Fruit fly (Drosophila melanogaster) whole organism, embryonic: ENCODE data around the gene r2d2.

Experiments
- Atf-2 ChIP-seq: fragments of 200-800 bp; sonication (Bioruptor generic); optimal IDR thresholded peaks from 2 replicates; lab custom pipeline; 2016; ENCODE audit warnings: missing biosample characterization, missing genetic modification characterization
- Bdp1 ChIP-seq: fragments of 200-800 bp; sonication (Bioruptor generic); optimal IDR thresholded peaks from 3 replicates; lab custom pipeline; 2016; ENCODE audit warnings: missing biosample characterization, missing genetic modification characterization
- CG10979 ChIP-seq: fragments of 200-800 bp; sonication (Bioruptor generic); optimal IDR thresholded peaks from 2 replicates; lab custom pipeline; 2018; ENCODE audit warnings: missing biosample characterization, mild to moderate bottlenecking, missing genetic modification characterization, moderate library complexity
- CG11093 ChIP-seq: fragments of 200-800 bp; sonication (Bioruptor generic); IDR thresholded peaks from 3 replicates; pipeline ENCODE4 v1.3.6; 2022; ENCODE audit warnings: missing biosample characterization, missing genetic modification characterization
- CG11560 ChIP-seq: fragments of 200-800 bp; sonication (Bioruptor generic); IDR thresholded peaks from 3 replicates; pipeline ENCODE4 v1.3.6; 2022; ENCODE audit warnings: missing biosample characterization, missing genetic modification characterization
- CG11695 ChIP-seq: fragments of 200-800 bp; sonication (Bioruptor generic); IDR thresholded peaks from 3 replicates; pipeline ENCODE4 v1.3.6; 2022; ENCODE audit warnings: missing biosample characterization, missing genetic modification characterization
- CG12299 ChIP-seq: fragments of 200-800 bp; sonication (Bioruptor generic); optimal IDR thresholded peaks from 2 replicates; lab custom pipeline; 2018; ENCODE audit warnings: missing biosample characterization, mild to moderate bottlenecking, missing genetic modification characterization
- CG12391 ChIP-seq: fragments of 200-800 bp; sonication (Bioruptor generic); optimal IDR thresholded peaks from 3 replicates; lab custom pipeline; 2018; ENCODE audit warnings: missing biosample characterization, mild to moderate bottlenecking, missing genetic modification characterization, moderate library complexity
- CG13123 ChIP-seq: fragments of 200-800 bp; sonication (Bioruptor generic); optimal IDR thresholded peaks from 2 replicates; lab custom pipeline; 2016; ENCODE audit warnings: missing biosample characterization, missing genetic modification characterization
- CG14860 ChIP-seq: fragments of 200-800 bp; sonication (Bioruptor generic); IDR thresholded peaks from 3 replicates; pipeline ENCODE4 v1.3.6; 2022; ENCODE audit warnings: missing biosample characterization, missing genetic modification characterization; ENCODE audit not compliant: partially characterized antibody
- CG17802 ChIP-seq: fragments of 200-800 bp; sonication (Bioruptor generic); optimal IDR thresholded peaks from 2 replicates; lab custom pipeline; 2018; ENCODE audit warnings: missing biosample characterization, mild to moderate bottlenecking, missing genetic modification characterization, moderate library complexity
- CG2875 ChIP-seq: fragments of 200-800 bp; sonication (Bioruptor generic); optimal IDR thresholded peaks from 2 replicates; lab custom pipeline; 2017; ENCODE audit warnings: missing biosample characterization, mild to moderate bottlenecking, missing genetic modification characterization, missing genetic modification reagents
- CG30431 ChIP-seq: fragments of 200-800 bp; sonication (Bioruptor generic); optimal IDR thresholded peaks from 2 replicates; lab custom pipeline; 2017; ENCODE audit warnings: missing biosample characterization, missing genetic modification characterization
- CG32772 ChIP-seq: fragments of 200-800 bp; sonication (Bioruptor generic); IDR thresholded peaks from 2 replicates; pipeline ENCODE4 v1.3.6; 2022; ENCODE audit warnings: missing biosample characterization, missing genetic modification characterization
- CG34224 ChIP-seq: fragments of 200-800 bp; sonication (Bioruptor generic); IDR thresholded peaks from 3 replicates; pipeline ENCODE4 v1.3.6; 2022; ENCODE audit warnings: missing biosample characterization, missing genetic modification characterization; ENCODE audit not compliant: partially characterized antibody
- CG34376 ChIP-seq: fragments of 200-800 bp; sonication (Bioruptor generic); optimal IDR thresholded peaks from 2 replicates; lab custom pipeline; 2018; ENCODE audit warnings: missing biosample characterization, mild to moderate bottlenecking, missing genetic modification characterization
- CG6175 ChIP-seq: fragments of 200-800 bp; sonication (Bioruptor generic); IDR thresholded peaks from 3 replicates; pipeline ENCODE4 v1.3.6; 2022; ENCODE audit warnings: missing biosample characterization, missing genetic modification characterization
- CG6765 ChIP-seq: fragments of 200-800 bp; sonication (Bioruptor generic); optimal IDR thresholded peaks from 3 replicates; lab custom pipeline; 2017; ENCODE audit warnings: missing biosample characterization, mild to moderate bottlenecking, missing genetic modification characterization
- CG8359 ChIP-seq: fragments of 200-800 bp; sonication (Bioruptor generic); optimal IDR thresholded peaks from 2 replicates; lab custom pipeline; 2017; ENCODE audit warnings: missing biosample characterization, mild to moderate bottlenecking, missing genetic modification characterization, borderline replicate concordance
- CG8924 ChIP-seq: fragments of 200-800 bp; optimal IDR thresholded peaks from 3 replicates; lab custom pipeline; 2019; ENCODE audit warnings: missing biosample characterization, mild to moderate bottlenecking, missing genetic modification characterization, moderate library complexity
- CG9215 ChIP-seq: fragments of 200-800 bp; sonication (Bioruptor generic); IDR thresholded peaks from 2 replicates; pipeline ENCODE4 v1.3.6; 2022; ENCODE audit warnings: missing biosample characterization, missing genetic modification characterization
- CoRest ChIP-seq: fragments of 200-800 bp; sonication (Bioruptor generic); optimal IDR thresholded peaks from 3 replicates; lab custom pipeline; 2018; ENCODE audit warnings: missing biosample characterization, mild to moderate bottlenecking, missing genetic modification characterization, moderate library complexity
- Dip3 ChIP-seq: fragments of 200-800 bp; sonication (Bioruptor generic); optimal IDR thresholded peaks from 3 replicates; lab custom pipeline; 2016; ENCODE audit warnings: missing biosample characterization, missing genetic modification characterization
- Doc2 ChIP-seq: fragments of 200-800 bp; sonication (Bioruptor generic); IDR thresholded peaks from 2 replicates; pipeline ENCODE4 v1.3.6; 2022; ENCODE audit warnings: missing biosample characterization, missing genetic modification characterization
- Eip74EF ChIP-seq, 2 experiments: fragments of 200-800 bp in 1 of 2; fragments of >200 bp in 1 of 2; sonication (Bioruptor generic) in 1 of 2; optimal IDR thresholded peaks; 2 replicates each; lab custom pipeline; 2017 to 2019; ENCODE audit warnings: missing biosample characterization in 2 of 2, missing genetic modification characterization in 2 of 2, mild to moderate bottlenecking in 1 of 2, moderate library complexity in 1 of 2
- HLH4C ChIP-seq: fragments of 200-800 bp; sonication (Bioruptor generic); IDR thresholded peaks from 3 replicates; pipeline ENCODE4 v1.3.6; 2022; ENCODE audit warnings: missing biosample characterization, missing genetic modification characterization; ENCODE audit not compliant: partially characterized antibody
- Hey ChIP-seq: fragments of 200-800 bp; sonication (Bioruptor generic); optimal IDR thresholded peaks from 3 replicates; lab custom pipeline; 2018; ENCODE audit warnings: missing biosample characterization, mild to moderate bottlenecking, missing genetic modification characterization
- Hr51 ChIP-seq, 2 experiments: fragments of 200-800 bp; sonication (Bioruptor generic); optimal IDR thresholded peaks; 2 replicates in 1 of 2; 3 replicates in 1 of 2; lab custom pipeline; 2016 to 2018; ENCODE audit warnings: missing biosample characterization in 2 of 2, missing genetic modification characterization in 2 of 2, mild to moderate bottlenecking in 1 of 2, moderate library complexity in 1 of 2
- Lpt ChIP-seq: fragments of >200 bp; optimal IDR thresholded peaks from 2 replicates; lab custom pipeline; 2018; ENCODE audit warnings: missing biosample characterization, missing genetic modification characterization
- MBD-R2 ChIP-seq: fragments of 200-800 bp; sonication (Bioruptor generic); IDR thresholded peaks from 2 replicates; pipeline ENCODE4 v1.3.6; 2022; ENCODE audit warnings: missing biosample characterization, missing genetic modification characterization
- Poxn ChIP-seq: fragments of 200-800 bp; sonication (Bioruptor generic); IDR thresholded peaks from 2 replicates; pipeline ENCODE4 v1.3.6; 2022; ENCODE audit warnings: missing biosample characterization, missing genetic modification characterization
- Taf1 ChIP-seq: fragments of 200-800 bp; sonication (Bioruptor generic); IDR thresholded peaks from 2 replicates; pipeline ENCODE4 v1.3.6; 2022; ENCODE audit warnings: missing biosample characterization, missing genetic modification characterization
- ab ChIP-seq: fragments of 200-800 bp; sonication (Bioruptor generic); optimal IDR thresholded peaks from 2 replicates; lab custom pipeline; 2016; ENCODE audit warnings: missing biosample characterization, missing genetic modification characterization
- bbx ChIP-seq: fragments of 200-800 bp; sonication (Bioruptor generic); IDR thresholded peaks from 2 replicates; pipeline ENCODE4 v1.3.6; 2022; ENCODE audit warnings: missing biosample characterization, missing genetic modification characterization; ENCODE audit not compliant: partially characterized antibody
- crc ChIP-seq: fragments of 200-800 bp; sonication (Bioruptor generic); optimal IDR thresholded peaks from 2 replicates; lab custom pipeline; 2016; ENCODE audit warnings: missing biosample characterization, missing genetic modification characterization
- cwo ChIP-seq: fragments of 200-800 bp; sonication (Bioruptor generic); optimal IDR thresholded peaks from 3 replicates; lab custom pipeline; 2017; ENCODE audit warnings: missing biosample characterization, missing genetic modification characterization, mild to moderate bottlenecking, moderate library complexity, missing genetic modification reagents
- dimm ChIP-seq: fragments of 200-800 bp; sonication (Bioruptor generic); IDR thresholded peaks from 2 replicates; pipeline ENCODE4 v1.3.6; 2022; ENCODE audit warnings: missing biosample characterization, missing genetic modification characterization
- dm ChIP-seq: fragments of 200-800 bp; sonication (Bioruptor generic); optimal IDR thresholded peaks from 3 replicates; lab custom pipeline; 2016; ENCODE audit warnings: missing biosample characterization, missing genetic modification characterization
- grn ChIP-seq: fragments of 200-800 bp; sonication (Bioruptor generic); optimal IDR thresholded peaks from 3 replicates; lab custom pipeline; 2017; ENCODE audit warnings: missing biosample characterization, missing genetic modification characterization
- kah ChIP-seq: fragments of 200-800 bp; sonication (Bioruptor generic); optimal IDR thresholded peaks from 2 replicates; lab custom pipeline; 2018; ENCODE audit warnings: missing biosample characterization, mild to moderate bottlenecking, missing genetic modification characterization
- ken ChIP-seq: fragments of 200-800 bp; sonication (Bioruptor generic); IDR thresholded peaks from 3 replicates; pipeline ENCODE4 v1.3.6; 2022; ENCODE audit warnings: missing biosample characterization, missing genetic modification characterization
- pho ChIP-seq: fragments of 200-800 bp; sonication (Bioruptor generic); optimal IDR thresholded peaks from 2 replicates; lab custom pipeline; 2016; ENCODE audit warnings: missing biosample characterization, missing genetic modification characterization
- psq ChIP-seq: fragments of 200-800 bp; sonication (Bioruptor generic); optimal IDR thresholded peaks from 2 replicates; lab custom pipeline; 2017; ENCODE audit warnings: missing biosample characterization, missing genetic modification characterization
- run ChIP-seq: fragments of 200-800 bp; sonication (Bioruptor generic); optimal IDR thresholded peaks from 3 replicates; lab custom pipeline; 2018; ENCODE audit warnings: missing biosample characterization, mild to moderate bottlenecking, missing genetic modification characterization
- sim ChIP-seq: fragments of 200-800 bp; sonication (Bioruptor generic); IDR thresholded peaks from 2 replicates; pipeline ENCODE4 v1.3.6; 2022; ENCODE audit warnings: missing biosample characterization, missing genetic modification characterization
- ssp ChIP-seq: fragments of 200-800 bp; sonication (Bioruptor generic); IDR thresholded peaks from 2 replicates; pipeline ENCODE4 v1.3.6; 2022; ENCODE audit warnings: missing biosample characterization, missing genetic modification characterization
- zen ChIP-seq: fragments of 200-800 bp; sonication (Bioruptor generic); optimal IDR thresholded peaks from 3 replicates; lab custom pipeline; 2018; ENCODE audit warnings: missing biosample characterization, mild to moderate bottlenecking, missing genetic modification characterization, moderate library complexity

r2d2 gene

dm6 chr2L:7827045-7828004, 27.4 kb downstream of the r2d2 start, which contains the start of the genes Rack1 and mts (continued):
- peak; percentile 73 for TF ChIP-seq CG17802 (tag; lab: Kevin White, UChicago)
- peak; percentile 90 for TF ChIP-seq ken
- TF ChIP-seq cwo (GFP tag; lab: Kevin White, UChicago): peak; percentile 60
- peak; percentile 66 for TF ChIP-seq CG10979 (tag; lab: Kevin White, UChicago)
- peak; percentile 55 for TF ChIP-seq HLH4C (GFP tag; lab: Robert Waterston, UW)
- no peak for TF ChIP-seq dimm
- TF ChIP-seq ab (GFP tag; lab: Kevin White, UChicago): peak; percentile 46
- peak; percentile 61; the same call in 1 of the 3 replicates for TF ChIP-seq CG6175 (GFP tag; lab: Robert Waterston, UW)
- peak; percentile 66 for TF ChIP-seq crc (GFP tag; lab: Kevin White, UChicago)
- TF ChIP-seq CG11695: peak; percentile 58; the same call in 2 of the 3 replicates
- peak; percentile 68 for TF ChIP-seq CG12299
- TF ChIP-seq CG11093 (GFP tag; lab: Robert Waterston, UW): no peak
- TF ChIP-seq ssp (GFP tag; lab: Robert Waterston, UW): peak; percentile 61
- TF ChIP-seq Atf-2 (GFP tag; lab: Kevin White, UChicago): peak; percentile 46
- TF ChIP-seq sim: peak; percentile 77
- TF ChIP-seq Hey (tag; lab: Kevin White, UChicago): peak; percentile 79
- peak; percentile 92 for TF ChIP-seq dm
- peak; percentile 59 for TF ChIP-seq Dip3 (GFP tag; lab: Kevin White, UChicago)
- peak; percentile 57 for TF ChIP-seq psq
- TF ChIP-seq CG14860 (GFP tag; lab: Robert Waterston, UW): no peak
- peak in 1 of 2 experiments; percentile 58 for TF ChIP-seq Eip74EF (GFP tag; optimal IDR thresholded peaks at IDR 0.05; lab: Kevin White, UChicago)
- TF ChIP-seq Lpt (GFP tag; lab: Kevin White, UChicago): no peak
- peak; percentile 50; the same call in 1 of the 2 replicates for TF ChIP-seq CG32772 (GFP tag; lab: Robert Waterston, UW)
- TF ChIP-seq run: peak; percentile 57
- TF ChIP-seq kah (GFP tag; lab: Kevin White, UChicago): peak; percentile 83
- no peak; the same call in 1 of the 3 replicates for TF ChIP-seq CG11560
- peak; percentile 34 for TF ChIP-seq CG13123 (GFP tag; lab: Kevin White, UChicago)
- no peak for TF ChIP-seq Doc2 (GFP tag; lab: Robert Waterston, UW)
- peak; percentile 66 for TF ChIP-seq MBD-R2
- peak; percentile 64 for TF ChIP-seq CG8924 (tag; lab: Kevin White, UChicago)
- TF ChIP-seq zen: peak; percentile 29
- peak; percentile 68 for TF ChIP-seq Bdp1 (GFP tag; lab: Kevin White, UChicago)
- TF ChIP-seq CG9215 (GFP tag; lab: Robert Waterston, UW): peak; percentile 48
- peak; percentile 96 for TF ChIP-seq CG34376 (GFP tag; lab: Kevin White, UChicago)
- peak; percentile 71 for TF ChIP-seq pho (GFP tag; lab: Kevin White, UChicago)
- peak; percentile 63 for TF ChIP-seq CoRest (tag; lab: Kevin White, UChicago)
- TF ChIP-seq Poxn (GFP tag; lab: Robert Waterston, UW): 0 out of 2 replicates have a peak, but pooled peaks have one; percentile 16
- peak; percentile 30; the same call in 2 of the 3 replicates for TF ChIP-seq CG34224 (GFP tag; lab: Robert Waterston, UW)
- 0 out of 2 replicates have a peak, but pooled peaks have one; percentile 43 for TF ChIP-seq Taf1 (GFP tag; lab: Robert Waterston, UW)
- peak; percentile 71 for TF ChIP-seq CG30431
- TF ChIP-seq CG12391: peak; percentile 84
- peak; percentile 70 for TF ChIP-seq bbx
- TF ChIP-seq CG2875: peak; percentile 79
- TF ChIP-seq grn (GFP tag; lab: Kevin White, UChicago): peak; percentile 29
- TF ChIP-seq CG6765: peak; percentile 94
- peak; percentile 67 to 76 for TF ChIP-seq Hr51 (GFP tag; optimal IDR thresholded peaks at IDR 0.05; lab: Kevin White, UChicago)
- TF ChIP-seq CG8359: peak; percentile 74
